Fruit fly (Drosophila melanogaster) whole organism, embryonic: ENCODE data around the gene CG17744.

ENCODE experiments used
- BtbVII ChIP-seq: fragments of 200-800 bp; sonication (Bioruptor generic); optimal IDR thresholded peaks from 3 replicates; lab custom pipeline; 2017; ENCODE audit warnings: missing biosample characterization, mild to moderate bottlenecking, missing genetic modification characterization
- CG10366 ChIP-seq: fragments of 200-800 bp; sonication (Bioruptor generic); IDR thresholded peaks from 2 replicates; pipeline ENCODE4 v1.3.6; 2022; ENCODE audit warnings: missing biosample characterization, missing genetic modification characterization
- CG10431 ChIP-seq: fragments of 200-800 bp; sonication (Bioruptor generic); optimal IDR thresholded peaks from 3 replicates; lab custom pipeline; 2018; ENCODE audit warnings: missing biosample characterization, mild to moderate bottlenecking, missing genetic modification characterization
- CG11093 ChIP-seq: fragments of 200-800 bp; sonication (Bioruptor generic); IDR thresholded peaks from 3 replicates; pipeline ENCODE4 v1.3.6; 2022; ENCODE audit warnings: missing biosample characterization, missing genetic modification characterization
- CG11504 ChIP-seq: fragments of 200-800 bp; sonication (Bioruptor generic); optimal IDR thresholded peaks from 3 replicates; lab custom pipeline; 2019; ENCODE audit warnings: missing biosample characterization, mild to moderate bottlenecking, missing genetic modification characterization, moderate library complexity
- CG1233 ChIP-seq: fragments of 200-800 bp; sonication (Bioruptor generic); optimal IDR thresholded peaks from 4 replicates; lab custom pipeline; 2018; ENCODE audit warnings: missing biosample characterization, mild to moderate bottlenecking, missing genetic modification characterization
- CG12744 ChIP-seq: fragments of 200-800 bp; sonication (Bioruptor generic); optimal IDR thresholded peaks from 2 replicates; lab custom pipeline; 2016; ENCODE audit warnings: missing biosample characterization, missing genetic modification characterization
- CG13287 ChIP-seq: fragments of 200-800 bp; sonication (Bioruptor generic); IDR thresholded peaks from 2 replicates; pipeline ENCODE4 v1.3.6; 2022; ENCODE audit warnings: missing biosample characterization, missing genetic modification characterization; ENCODE audit not compliant: partially characterized antibody
- CG14710 ChIP-seq: fragments of 200-800 bp; sonication (Bioruptor generic); optimal IDR thresholded peaks from 3 replicates; lab custom pipeline; 2019; ENCODE audit warnings: missing biosample characterization, mild to moderate bottlenecking, missing genetic modification characterization, moderate library complexity
- CG17328 ChIP-seq: fragments of 200-800 bp; sonication (Bioruptor generic); IDR thresholded peaks from 2 replicates; pipeline ENCODE4 v1.3.6; 2022; ENCODE audit warnings: missing biosample characterization, missing genetic modification characterization
- CG18011 ChIP-seq: fragments of 200-800 bp; sonication (Bioruptor generic); optimal IDR thresholded peaks from 2 replicates; lab custom pipeline; 2017; ENCODE audit warnings: missing biosample characterization, missing genetic modification characterization, mild to moderate bottlenecking, moderate library complexity, missing genotype
- CG18619 ChIP-seq: fragments of 200-800 bp; sonication (Bioruptor generic); optimal IDR thresholded peaks from 3 replicates; lab custom pipeline; 2017; ENCODE audit warnings: missing biosample characterization, mild to moderate bottlenecking, missing genetic modification characterization
- CG3065 ChIP-seq: fragments of 200-800 bp; sonication (Bioruptor generic); optimal IDR thresholded peaks from 2 replicates; lab custom pipeline; 2016; ENCODE audit warnings: missing biosample characterization, missing genetic modification characterization
- CG33213 ChIP-seq: fragments of 200-800 bp; sonication (Bioruptor generic); optimal IDR thresholded peaks from 3 replicates; lab custom pipeline; 2016; ENCODE audit warnings: missing biosample characterization, missing genetic modification characterization
- CG42726 ChIP-seq: fragments of 200-800 bp; sonication (Bioruptor generic); IDR thresholded peaks from 2 replicates; pipeline ENCODE4 v1.3.6; 2022; ENCODE audit warnings: missing biosample characterization, missing genetic modification characterization; ENCODE audit not compliant: partially characterized antibody
- CG6813 ChIP-seq: fragments of 200-800 bp; sonication (Bioruptor generic); optimal IDR thresholded peaks from 2 replicates; lab custom pipeline; 2017; ENCODE audit warnings: missing biosample characterization, missing genetic modification characterization, mild to moderate bottlenecking, moderate library complexity, missing genetic modification reagents
- CG8765 ChIP-seq: fragments of 200-800 bp; sonication (Bioruptor generic); IDR thresholded peaks from 2 replicates; pipeline ENCODE4 v1.3.6; 2022; ENCODE audit warnings: missing biosample characterization, missing genetic modification characterization
- Camta ChIP-seq: fragments of 200-800 bp; sonication (Bioruptor generic); optimal IDR thresholded peaks from 2 replicates; lab custom pipeline; 2016; ENCODE audit warnings: missing biosample characterization, missing genetic modification characterization
- Dbx ChIP-seq: fragments of 200-800 bp; sonication (Bioruptor generic); IDR thresholded peaks from 3 replicates; pipeline ENCODE4 v1.3.6; 2022; ENCODE audit warnings: missing biosample characterization, missing genetic modification characterization
- Dll ChIP-seq: fragments of 200-800 bp; sonication (Bioruptor generic); IDR thresholded peaks from 4 replicates; pipeline ENCODE4 v1.3.6; 2022; ENCODE audit warnings: missing biosample characterization, missing genetic modification characterization; ENCODE audit not compliant: partially characterized antibody
- Ets97D ChIP-seq: fragments of 200-800 bp; sonication (Bioruptor generic); optimal IDR thresholded peaks from 3 replicates; lab custom pipeline; 2016; ENCODE audit warnings: missing biosample characterization, missing genetic modification characterization
- Gsc ChIP-seq: fragments of 200-800 bp; sonication (Bioruptor generic); IDR thresholded peaks from 2 replicates; pipeline ENCODE4 v1.3.6; 2022; ENCODE audit warnings: missing biosample characterization, missing genetic modification characterization
- Nf-YC ChIP-seq: fragments of 200-800 bp; optimal IDR thresholded peaks from 3 replicates; lab custom pipeline; 2019; ENCODE audit warnings: missing biosample characterization, mild to moderate bottlenecking, missing genetic modification characterization, moderate library complexity
- Scr ChIP-seq: fragments of 200-800 bp; sonication (Bioruptor generic); IDR thresholded peaks from 2 replicates; pipeline ENCODE4 v1.3.6; 2022; ENCODE audit warnings: missing biosample characterization, missing genetic modification characterization; ENCODE audit not compliant: partially characterized antibody
- Sox100B ChIP-seq: fragments of 200-800 bp; sonication (Bioruptor generic); optimal IDR thresholded peaks from 3 replicates; lab custom pipeline; 2018; ENCODE audit warnings: missing biosample characterization, mild to moderate bottlenecking, missing genetic modification characterization
- amos ChIP-seq: fragments of 200-800 bp; sonication (Bioruptor generic); IDR thresholded peaks from 2 replicates; pipeline ENCODE4 v1.3.6; 2022; ENCODE audit warnings: missing biosample characterization, missing genetic modification characterization; ENCODE audit not compliant: partially characterized antibody
- az2 ChIP-seq: fragments of 200-800 bp; sonication (Bioruptor generic); optimal IDR thresholded peaks from 3 replicates; lab custom pipeline; 2016; ENCODE audit warnings: missing biosample characterization, missing genetic modification characterization
- bowl ChIP-seq: fragments of 200-800 bp; sonication (Bioruptor generic); IDR thresholded peaks from 2 replicates; pipeline ENCODE4 v1.3.6; 2022; ENCODE audit warnings: missing biosample characterization, missing genetic modification characterization
- cato ChIP-seq: fragments of 200-800 bp; sonication (Bioruptor generic); optimal IDR thresholded peaks from 2 replicates; lab custom pipeline; 2016; ENCODE audit warnings: missing biosample characterization, missing genetic modification characterization, borderline replicate concordance
- caup ChIP-seq: fragments of 200-800 bp; sonication (Bioruptor generic); optimal IDR thresholded peaks from 3 replicates; lab custom pipeline; 2017; ENCODE audit warnings: missing biosample characterization, mild to moderate bottlenecking, missing genetic modification characterization, moderate library complexity; ENCODE audit not compliant: severe bottlenecking
- chn ChIP-seq: fragments of 200-800 bp; sonication (Bioruptor generic); optimal IDR thresholded peaks from 2 replicates; lab custom pipeline; 2016; ENCODE audit warnings: missing biosample characterization, missing genetic modification characterization
- dan ChIP-seq: fragments of 200-800 bp; sonication (Bioruptor generic); IDR thresholded peaks from 2 replicates; pipeline ENCODE4 v1.3.6; 2022; ENCODE audit warnings: missing biosample characterization, missing genetic modification characterization
- dati ChIP-seq: fragments of 200-800 bp; sonication (Bioruptor generic); IDR thresholded peaks from 2 replicates; pipeline ENCODE4 v1.3.6; 2022; ENCODE audit warnings: missing biosample characterization, missing genetic modification characterization
- esg ChIP-seq: fragments of 200-800 bp; sonication (Bioruptor generic); conservative IDR thresholded peaks from 2 replicates; pipeline ENCODE4 v1.3.6; 2022; ENCODE audit warnings: missing biosample characterization, missing genetic modification characterization
- ham ChIP-seq: fragments of 200-800 bp; sonication (Bioruptor generic); IDR thresholded peaks from 2 replicates; pipeline ENCODE4 v1.3.6; 2022; ENCODE audit warnings: missing biosample characterization, missing genetic modification characterization
- knrl ChIP-seq: fragments of 200-800 bp; sonication (Bioruptor generic); IDR thresholded peaks from 3 replicates; pipeline ENCODE4 v1.3.6; 2022; ENCODE audit warnings: missing biosample characterization, missing genetic modification characterization; ENCODE audit not compliant: partially characterized antibody
- lab ChIP-seq: fragments of 200-800 bp; sonication (Bioruptor generic); optimal IDR thresholded peaks from 3 replicates; lab custom pipeline; 2017; ENCODE audit warnings: missing biosample characterization, missing genetic modification characterization, mild to moderate bottlenecking, moderate library complexity, missing genetic modification reagents
- lilli ChIP-seq: fragments of 200-800 bp; sonication (Bioruptor generic); optimal IDR thresholded peaks from 3 replicates; lab custom pipeline; 2016; ENCODE audit warnings: missing biosample characterization, missing genetic modification characterization
- mam ChIP-seq: fragments of 200-800 bp; sonication (Bioruptor generic); optimal IDR thresholded peaks from 3 replicates; lab custom pipeline; 2016; ENCODE audit warnings: missing biosample characterization, missing genetic modification characterization
- org-1 ChIP-seq: fragments of 200-800 bp; sonication (Bioruptor generic); optimal IDR thresholded peaks from 2 replicates; lab custom pipeline; 2017; ENCODE audit warnings: missing biosample characterization, missing genetic modification characterization
- pita ChIP-seq: fragments of 200-800 bp; sonication (Bioruptor generic); optimal IDR thresholded peaks from 2 replicates; lab custom pipeline; 2017; ENCODE audit warnings: missing biosample characterization, mild to moderate bottlenecking, missing genetic modification characterization
- sim ChIP-seq: fragments of 200-800 bp; sonication (Bioruptor generic); IDR thresholded peaks from 2 replicates; pipeline ENCODE4 v1.3.6; 2022; ENCODE audit warnings: missing biosample characterization, missing genetic modification characterization
- tna ChIP-seq: fragments of 200-800 bp; sonication (Bioruptor generic); IDR thresholded peaks from 2 replicates; pipeline ENCODE4 v1.3.6; 2022; ENCODE audit warnings: missing biosample characterization, missing genetic modification characterization; ENCODE audit not compliant: partially characterized antibody
- vnd ChIP-seq: fragments of 200-800 bp; sonication (Bioruptor generic); IDR thresholded peaks from 3 replicates; pipeline ENCODE4 v1.3.6; 2022; ENCODE audit warnings: missing biosample characterization, missing genetic modification characterization; ENCODE audit not compliant: partially characterized antibody
- vvl ChIP-seq: fragments of 200-800 bp; sonication (Bioruptor generic); IDR thresholded peaks from 2 replicates; pipeline ENCODE4 v1.3.6; 2022; ENCODE audit warnings: missing biosample characterization, missing genetic modification characterization
- zen2 ChIP-seq: fragments of 200-800 bp; sonication (Bioruptor generic); IDR thresholded peaks from 3 replicates; pipeline ENCODE4 v1.3.6; 2022; ENCODE audit warnings: missing biosample characterization, missing genetic modification characterization; ENCODE audit not compliant: partially characterized antibody
- zfh1 ChIP-seq: fragments of 200-800 bp; sonication (Bioruptor generic); IDR thresholded peaks from 3 replicates; pipeline ENCODE4 v1.3.6; 2022; ENCODE audit warnings: missing biosample characterization, missing genetic modification characterization
- zfh2 ChIP-seq: fragments of 200-800 bp; sonication (Bioruptor generic); optimal IDR thresholded peaks from 2 replicates; lab custom pipeline; 2016; ENCODE audit warnings: missing biosample characterization, missing genetic modification characterization

CG17744 gene

DNA sequence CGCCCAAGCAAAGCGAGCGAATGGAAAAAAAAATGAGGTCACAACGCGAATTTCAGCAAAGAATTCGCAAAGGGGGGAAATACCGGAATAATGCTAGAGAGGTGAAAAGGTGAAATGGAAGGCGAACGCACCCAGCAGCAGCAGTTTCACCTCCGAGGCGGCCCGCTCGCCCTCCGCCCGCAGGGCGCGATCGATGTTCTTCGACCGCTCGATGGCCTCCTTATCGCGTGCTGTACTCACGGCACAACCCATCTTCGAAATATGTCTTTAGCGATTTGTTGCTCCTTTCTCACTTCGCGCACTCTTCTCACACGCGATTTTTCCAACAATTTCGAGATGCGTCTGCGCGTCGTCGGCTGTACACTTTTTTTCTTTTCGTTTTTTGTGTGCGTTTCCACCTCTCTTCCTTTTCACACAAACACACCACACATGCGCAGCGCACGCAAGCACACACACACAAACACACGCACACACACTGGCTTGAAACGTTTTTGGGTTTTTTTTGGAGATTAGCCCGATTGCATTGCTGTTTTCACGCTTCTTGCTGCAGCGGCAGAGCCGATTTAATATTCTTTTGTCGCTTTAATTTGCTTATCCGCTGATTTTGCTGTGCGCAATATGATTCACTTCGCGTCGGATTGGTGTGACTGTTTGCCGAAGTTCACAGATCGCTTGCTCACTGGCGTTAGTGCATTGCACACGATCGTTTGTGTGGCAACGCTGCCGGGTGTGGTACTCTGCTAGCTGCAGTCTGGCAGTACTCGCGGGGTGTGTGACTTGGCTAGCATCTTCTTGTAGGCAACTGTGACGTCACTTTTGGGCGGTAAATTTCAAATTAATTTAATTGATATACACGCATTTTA, 47.0 kb downstream of the CG17744 start, which contains the start of gene Galphai (continued):
- TF ChIP-seq bowl (GFP tag; lab: Robert Waterston, UW) (no peak), cato (GFP tag; lab: Kevin White, UChicago) (no peak), Dll (GFP tag; lab: Robert Waterston, UW) (peak; percentile 15; the same call in 1 of the 4 replicates), vvl (GFP tag; lab: Robert Waterston, UW) (peak; percentile 75), CG1233 (no peak), zen2 (GFP tag; lab: Robert Waterston, UW) (no peak), BtbVII (no peak), CG11093 (GFP tag; lab: Robert Waterston, UW) (no peak), amos (GFP tag; lab: Robert Waterston, UW) (peak; percentile 66), CG8765 (GFP tag; lab: Robert Waterston, UW) (0 out of 2 replicates have a peak, but pooled peaks have one; percentile 38), CG18011 (no peak), Ets97D (peak; percentile 95), Scr (peak; percentile 50), Sox100B (GFP tag; lab: Kevin White, UChicago) (no peak), az2 (GFP tag; lab: Kevin White, UChicago) (no peak), CG11504 (tag; lab: Kevin White, UChicago) (peak; percentile 37), org-1 (GFP tag; lab: Kevin White, UChicago) (no peak), dati (GFP tag; lab: Robert Waterston, UW) (no peak), CG14710 (tag; lab: Kevin White, UChicago) (peak; percentile 87), CG3065 (no peak), caup (GFP tag; lab: Kevin White, UChicago) (peak; percentile 47), sim (0 out of 2 replicates have a peak, but pooled peaks have one; percentile 16), Nf-YC (peak; percentile 69), mam (GFP tag; lab: Kevin White, UChicago) (peak; percentile 31), zfh1 (GFP tag; lab: Robert Waterston, UW) (no peak), CG13287 (GFP tag; lab: Robert Waterston, UW) (peak; percentile 72), Camta (GFP tag; lab: Kevin White, UChicago) (no peak), esg (GFP tag; lab: Robert Waterston, UW) (no peak), Dbx (GFP tag; lab: Robert Waterston, UW) (peak; percentile 57; the same call in 1 of the 3 replicates), Gsc (no peak), ham (GFP tag; lab: Robert Waterston, UW) (no peak), CG42726 (peak; percentile 60), CG6813 (GFP tag; lab: Kevin White, UChicago) (no peak), lilli (GFP tag; lab: Kevin White, UChicago) (peak; percentile 22), knrl (GFP tag; lab: Robert Waterston, UW) (peak; percentile 71), CG33213 (GFP tag; lab: Kevin White, UChicago) (peak; percentile 97), CG18619 (GFP tag; lab: Kevin White, UChicago) (no peak), CG12744 (GFP tag; lab: Kevin White, UChicago) (peak; percentile 31), vnd (GFP tag; lab: Robert Waterston, UW) (no peak), zfh2 (GFP tag; lab: Kevin White, UChicago) (peak; percentile 58), tna (GFP tag; lab: Robert Waterston, UW) (no peak), chn (GFP tag; lab: Kevin White, UChicago) (no peak), CG17328 (GFP tag; lab: Robert Waterston, UW) (no peak), CG10431 (GFP tag; lab: Kevin White, UChicago) (peak; percentile 61), pita (peak; percentile 98), dan (GFP tag; lab: Robert Waterston, UW) (no peak), CG10366 (GFP tag; lab: Robert Waterston, UW) (no peak), lab (GFP tag; lab: Kevin White, UChicago) (peak; percentile 55)
